Worm (Caenorhabditis elegans): ENCODE measurements around the gene T16A1.10.

ce11 chrII:2042447-2042846, 49.4 kb downstream of the T16A1.10 start, which contains the start of gene bath-20:
- TF ChIP-seq ceh-82 (tag; optimal IDR thresholded peaks at IDR 0.05) (no peak), duxl-1 (tag; optimal IDR thresholded peaks at IDR 0.05; ENCODE audit: poor library complexity) (no peak), nhr-76 (tag; optimal IDR thresholded peaks at IDR 0.05) (no peak), spr-1 (tag; optimal IDR thresholded peaks at IDR 0.05) (no peak), ztf-11 (tag; optimal IDR thresholded peaks at IDR 0.05) (no peak), ces-1 (GFP tag; optimal IDR thresholded peaks at IDR 0.05) (no peak), dmd-8 (GFP tag; IDR thresholded peaks at IDR 0.05) (no peak), unc-62 (GFP tag; optimal IDR thresholded peaks at IDR 0.05 in 1 of 2) (no peak), unc-62 (tag; optimal IDR thresholded peaks at IDR 0.05) (no peak)

All from whole organism, L4 larva.